Worm (Caenorhabditis elegans) whole organism, young adult: ENCODE data around the gene srbc-63.

Experiments used
- B0261.1 ChIP-seq: sonication (generic microtip); optimal IDR thresholded peaks from 2 replicates; lab custom pipeline; 2016; ENCODE audit warnings: mild to moderate bottlenecking, missing genetic modification characterization, moderate library complexity, missing compliant biosample characterization
- C06A6.2 ChIP-seq: fragments of 200-800 bp; sonication (Bioruptor generic); conservative IDR thresholded peaks from 2 replicates; pipeline ENCODE4 v1.3.6; 2022; ENCODE audit warnings: missing genetic modification characterization, missing compliant biosample characterization
- D2030.7 ChIP-seq: fragments of 200-800 bp; sonication (Bioruptor generic); IDR thresholded peaks from 2 replicates; pipeline ENCODE4 v1.3.6; 2022; ENCODE audit warnings: missing genetic modification reagents, missing genetic modification characterization, missing compliant biosample characterization
- F37B4.10 ChIP-seq: fragments of 200-800 bp; sonication (Bioruptor generic); IDR thresholded peaks from 2 replicates; pipeline ENCODE4 v1.3.6; 2022; ENCODE audit warnings: missing genetic modification characterization, missing compliant biosample characterization
- F39B2.1 ChIP-seq: fragments of 200-800 bp; sonication (Bioruptor generic); IDR thresholded peaks from 2 replicates; pipeline ENCODE4 v1.3.6; 2022; ENCODE audit warnings: missing genetic modification reagents, missing genetic modification characterization, missing compliant biosample characterization
- F55B11.4 ChIP-seq: sonication (generic microtip); optimal IDR thresholded peaks from 2 replicates; lab custom pipeline; 2016; ENCODE audit warnings: missing compliant biosample characterization, missing genetic modification characterization, borderline replicate concordance; ENCODE audit not compliant: insufficient read depth
- F57C9.4 ChIP-seq: sonication (generic microtip); optimal IDR thresholded peaks from 2 replicates; lab custom pipeline; 2017; ENCODE audit warnings: mild to moderate bottlenecking, missing genetic modification characterization, missing compliant biosample characterization
- K11D2.4 ChIP-seq: fragments of 200-800 bp; sonication (Bioruptor generic); IDR thresholded peaks from 2 replicates; pipeline ENCODE4 v1.3.6; 2022; ENCODE audit warnings: missing genetic modification reagents, missing genetic modification characterization, missing compliant biosample characterization
- Y53F4B.3 ChIP-seq: fragments of 200-800 bp; sonication (Bioruptor generic); IDR thresholded peaks from 2 replicates; pipeline ENCODE4 v1.3.6; 2022; ENCODE audit warnings: missing genetic modification reagents, missing genetic modification characterization, missing compliant biosample characterization
- Y67H2A.10 ChIP-seq: fragments of 200-800 bp; sonication (Bioruptor generic); conservative IDR thresholded peaks from 2 replicates; pipeline ENCODE4 v1.3.6; 2022; ENCODE audit warnings: missing genetic modification reagents, missing genetic modification characterization, missing compliant biosample characterization
- Y95B8A.8 ChIP-seq: fragments of 200-800 bp; sonication (Bioruptor generic); IDR thresholded peaks from 2 replicates; pipeline ENCODE4 v1.3.6; 2022; ENCODE audit warnings: missing genetic modification reagents, missing genetic modification characterization, missing compliant biosample characterization
- aptf-2 ChIP-seq: fragments of 200-800 bp; sonication (Bioruptor generic); conservative IDR thresholded peaks from 2 replicates; pipeline ENCODE4 v1.3.6; 2022; ENCODE audit warnings: missing genetic modification reagents, missing genetic modification characterization, missing compliant biosample characterization
- attf-6 ChIP-seq: fragments of 200-800 bp; sonication (Bioruptor generic); IDR thresholded peaks from 2 replicates; pipeline ENCODE4 v1.3.6; 2022; ENCODE audit warnings: missing genetic modification reagents, missing genetic modification characterization, missing compliant biosample characterization
- bed-1 ChIP-seq: fragments of 200-800 bp; sonication (Bioruptor generic); IDR thresholded peaks from 2 replicates; pipeline ENCODE4 v1.3.6; 2022; ENCODE audit warnings: missing genetic modification reagents, missing genetic modification characterization, missing compliant biosample characterization
- cebp-1 ChIP-seq, 2 experiments: fragments of 200-800 bp in 1 of 2; sonication (Bioruptor generic) in 1 of 2; sonication (generic microtip) in 1 of 2; IDR thresholded peaks in 1 of 2; optimal IDR thresholded peaks in 1 of 2; 2 replicates each; pipeline versions ENCODE4 v1.3.6 to Lab custom; 2017 to 2022; ENCODE audit warnings: missing compliant biosample characterization in 2 of 2, missing genetic modification characterization in 2 of 2, mild to moderate bottlenecking in 1 of 2, missing genetic modification reagents in 1 of 2, moderate library complexity in 1 of 2
- cebp-2 ChIP-seq: fragments of 200-800 bp; sonication (Bioruptor generic); IDR thresholded peaks from 2 replicates; pipeline ENCODE4 v1.3.6; 2022; ENCODE audit warnings: missing genetic modification characterization, missing compliant biosample characterization
- ceh-91 ChIP-seq: fragments of 200-800 bp; sonication (Bioruptor generic); IDR thresholded peaks from 2 replicates; pipeline ENCODE4 v1.3.6; 2022; ENCODE audit warnings: missing genetic modification reagents, missing genetic modification characterization, missing compliant biosample characterization
- ekl-4 ChIP-seq: fragments of 200-800 bp; sonication (Bioruptor generic); IDR thresholded peaks from 2 replicates; pipeline ENCODE4 v1.3.6; 2022; ENCODE audit warnings: missing genetic modification reagents, missing genetic modification characterization, missing compliant biosample characterization
- hlh-12 ChIP-seq: sonication (generic microtip); optimal IDR thresholded peaks from 2 replicates; lab custom pipeline; 2016; ENCODE audit warnings: missing genetic modification characterization, missing compliant biosample characterization
- lin-40 ChIP-seq: sonication (generic microtip); optimal IDR thresholded peaks from 2 replicates; lab custom pipeline; 2016; ENCODE audit warnings: missing genetic modification characterization, mild to moderate bottlenecking, missing compliant biosample characterization, missing genotype, missing genetic modification reagents
- lin-54 ChIP-seq: fragments of 200-800 bp; sonication (Bioruptor generic); optimal IDR thresholded peaks from 2 replicates; lab custom pipeline; 2018; ENCODE audit warnings: mild to moderate bottlenecking, missing genetic modification characterization, missing compliant biosample characterization
- lsy-27 ChIP-seq: sonication (generic microtip); optimal IDR thresholded peaks from 2 replicates; lab custom pipeline; 2017; ENCODE audit warnings: missing genetic modification characterization, mild to moderate bottlenecking, missing compliant biosample characterization, antibody characterized with exemption, missing genotype, borderline replicate concordance; ENCODE audit not compliant: insufficient read depth
- madf-10 ChIP-seq: sonication (generic microtip); optimal IDR thresholded peaks from 2 replicates; lab custom pipeline; 2016; ENCODE audit warnings: mild to moderate bottlenecking, missing genetic modification characterization, missing compliant biosample characterization
- mes-4 ChIP-seq: sonication (generic microtip); optimal IDR thresholded peaks from 2 replicates; lab custom pipeline; 2016; ENCODE audit warnings: missing genotype, missing genetic modification characterization, missing compliant biosample characterization
- nhr-80 ChIP-seq: sonication (generic microtip); optimal IDR thresholded peaks from 2 replicates; lab custom pipeline; 2016; ENCODE audit warnings: missing genetic modification characterization, missing compliant biosample characterization
- pha-4 ChIP-seq: fragments of 150-350 bp; sonication (generic microtip); optimal IDR thresholded peaks from 2 replicates; lab custom pipeline; 2014; ENCODE audit warnings: missing biosample characterization, missing genetic modification reagents, missing genetic modification characterization
- repo-1 ChIP-seq: sonication (generic microtip); optimal IDR thresholded peaks from 2 replicates; lab custom pipeline; 2017; ENCODE audit warnings: mild to moderate bottlenecking, missing genetic modification characterization, missing compliant biosample characterization
- tbp1 ChIP-seq: fragments of 200-800 bp; sonication (Bioruptor generic); optimal IDR thresholded peaks from 2 replicates; lab custom pipeline; 2018; ENCODE audit warnings: mild to moderate bottlenecking, missing genetic modification characterization, missing compliant biosample characterization
- tbx-9 ChIP-seq: sonication (generic microtip); optimal IDR thresholded peaks from 2 replicates; lab custom pipeline; 2016; ENCODE audit warnings: borderline replicate concordance, missing genetic modification characterization, inconsistent platforms, missing compliant biosample characterization
- tlf-1 ChIP-seq: fragments of 200-800 bp; sonication (Bioruptor generic); optimal IDR thresholded peaks from 2 replicates; lab custom pipeline; 2018; ENCODE audit warnings: mild to moderate bottlenecking, missing genetic modification characterization, missing compliant biosample characterization
- xnd-1 ChIP-seq: sonication (generic microtip); optimal IDR thresholded peaks from 2 replicates; lab custom pipeline; 2016; ENCODE audit warnings: missing genotype, missing genetic modification reagents, missing genetic modification characterization, missing compliant biosample characterization
- ztf-18 ChIP-seq: sonication (generic microtip); optimal IDR thresholded peaks from 2 replicates; lab custom pipeline; 2016; ENCODE audit warnings: missing genotype, mild to moderate bottlenecking, missing genetic modification characterization, missing compliant biosample characterization
- ztf-25 ChIP-seq: fragments of 200-800 bp; sonication (Bioruptor generic); IDR thresholded peaks from 2 replicates; pipeline ENCODE4 v1.3.6; 2022; ENCODE audit warnings: missing genetic modification reagents, missing genetic modification characterization, missing compliant biosample characterization

Gene srbc-63

DNA sequence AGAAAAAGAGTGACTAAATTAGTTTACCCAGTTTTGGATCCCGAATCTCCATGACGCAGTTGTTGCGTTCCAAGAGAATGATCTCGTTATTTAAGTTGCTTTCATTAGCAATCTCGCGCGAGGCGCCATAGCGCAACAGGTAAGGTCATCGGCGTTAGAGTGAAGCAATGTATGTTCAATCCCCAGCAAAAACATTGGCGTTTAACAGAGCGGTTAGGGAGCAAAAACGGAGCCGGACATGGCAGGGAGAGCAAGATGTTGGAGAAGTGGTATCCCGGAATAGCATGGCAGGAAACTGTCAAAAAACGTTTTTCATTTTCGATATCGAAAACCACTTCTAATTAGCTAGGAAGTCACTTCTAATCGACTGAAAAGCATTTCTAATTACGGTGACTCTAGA is 41.8 kb upstream of the srbc-63 start (continued):
- TF ChIP-seq K11D2.4 (GFP tag; lab: Robert Waterston, UW) (no peak), ztf-25 (0 out of 2 replicates have a peak, but pooled peaks have one; percentile 49), pha-4 (tag; lab: Kevin White, UChicago) (no peak), tlf-1 (GFP tag; lab: Kevin White, UChicago) (no peak)

ce11 chrV:15451421-15451820 is 38.9 kb upstream of the srbc-63 start, which contains the start of gene srw-33:
TSS of gene srw-33 (minus strand) at chrV:15451521.
- TF ChIP-seq Y95B8A.8 (GFP tag; lab: Robert Waterston, UW) (no peak), attf-6 (GFP tag; lab: Robert Waterston, UW) (no peak), cebp-1 (GFP tag; IDR thresholded peaks at IDR 0.05; lab: Robert Waterston, UW) (no peak), cebp-1 (tag; optimal IDR thresholded peaks at IDR 0.05; lab: Kevin White, UChicago) (no peak), F39B2.1 (no peak), C06A6.2 (no peak), cebp-2 (no peak), tbp1 (no peak), ceh-91 (GFP tag; lab: Robert Waterston, UW) (no peak), tbx-9 (tag; lab: Kevin White, UChicago) (no peak), lin-40 (no peak), mes-4 (tag; lab: Kevin White, UChicago) (no peak), hlh-12 (no peak)

ce11 chrV:15448865-15449264 is 36.3 kb upstream of the srbc-63 start, which contains the start of gene T26H5.14:
TSS of gene T26H5.14 (plus strand) at chrV:15449165.
- TF ChIP-seq pha-4 (tag; lab: Kevin White, UChicago) (no peak), ztf-18 (tag; lab: Kevin White, UChicago) (no peak), D2030.7 (no peak), xnd-1 (no peak), K11D2.4 (GFP tag; lab: Robert Waterston, UW) (no peak), B0261.1 (tag; lab: Kevin White, UChicago) (no peak)

DNA sequence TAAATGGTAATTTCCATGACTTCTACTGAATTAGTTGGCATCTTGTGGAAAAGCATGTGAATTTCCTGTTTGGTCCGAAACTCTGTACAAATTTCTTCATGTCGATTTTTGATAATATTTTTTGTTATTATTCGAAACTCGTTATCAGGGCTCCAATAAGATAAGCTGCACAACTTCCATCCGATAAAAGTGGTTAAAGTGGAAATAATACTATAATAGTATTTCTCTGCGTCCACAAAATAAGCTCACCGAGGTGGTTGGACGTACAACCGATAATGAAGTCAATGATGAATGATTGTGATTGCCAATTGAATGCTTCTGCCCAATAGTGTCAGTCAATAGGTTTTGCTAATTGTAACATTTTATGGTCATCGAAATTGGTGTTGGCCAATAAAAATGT is 35.9 kb upstream of the srbc-63 start, which contains the start of gene T26H5.4:
TSS of gene T26H5.4 (minus strand) at position 294 of the 400 bp plus-strand sequence.
- TF ChIP-seq nhr-80 (tag; lab: Kevin White, UChicago) (peak; percentile 3), madf-10 (tag; lab: Kevin White, UChicago) (no peak), repo-1 (no peak), lsy-27 (no peak), bed-1 (GFP tag; lab: Robert Waterston, UW) (no peak)

DNA sequence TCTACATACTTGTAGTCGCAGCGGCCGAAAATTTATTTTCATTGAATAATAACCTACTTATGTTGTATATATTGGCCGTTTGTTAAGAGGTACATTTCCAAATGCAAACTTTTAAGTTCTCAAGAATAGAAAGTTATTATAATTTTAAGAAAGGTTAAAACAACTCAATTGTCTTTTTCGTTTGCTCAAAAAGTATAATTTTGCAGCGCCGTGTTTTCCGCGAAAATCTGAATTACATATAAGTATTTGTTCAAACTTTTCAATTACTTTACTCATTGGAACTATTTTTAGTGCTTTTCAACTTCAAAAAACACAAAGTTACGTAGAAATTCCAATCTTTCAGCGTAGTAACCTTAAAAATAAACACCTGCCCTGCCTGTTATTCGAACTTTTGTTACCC is 32.9 kb upstream of the srbc-63 start, which contains the start of gene srh-239:
TSS of gene srh-239 (plus strand) at position 301 of the 400 bp plus-strand sequence.
- no peak for TF ChIP-seq lin-54
- TF ChIP-seq ekl-4 (GFP tag; lab: Robert Waterston, UW) = no peak
- no peak for TF ChIP-seq F37B4.10 (GFP tag; lab: Robert Waterston, UW)
- TF ChIP-seq F57C9.4 = no peak
- no peak for TF ChIP-seq Y67H2A.10
- TF ChIP-seq F55B11.4 = no peak
- TF ChIP-seq aptf-2 = no peak
- no peak for TF ChIP-seq Y53F4B.3
